Worm (Caenorhabditis elegans): Measurements from ENCODE around the gene ppk-3.

ppk-3 gene

ce11 chrX:12975595-12976089, at the start of gene ppk-3:
ppk-3 (minus strand) TSS chrX:12975645.
- TF ChIP-seq sma-9 (GFP tag; optimal IDR thresholded peaks at IDR 0.05) (peak; percentile 84), sma-9 (tag; optimal IDR thresholded peaks at IDR 0.05) (no peak), mab-5 (tag; optimal IDR thresholded peaks at IDR 0.05) (peak; percentile 51), ceh-82 (tag; optimal IDR thresholded peaks at IDR 0.05) (no peak), snpc-4 (tag; optimal IDR thresholded peaks at IDR 0.05) (peak; percentile 17), ama-1 (optimal IDR thresholded peaks at IDR 0.05) (no peak), crh-2 (tag; optimal IDR thresholded peaks at IDR 0.05) (peak; percentile 80), F13H6.1 (tag; optimal IDR thresholded peaks at IDR 0.05) (peak; percentile 73), nhr-21 (tag; optimal IDR thresholded peaks at IDR 0.05) (peak; percentile 81), sem-4 (tag; optimal IDR thresholded peaks at IDR 0.05) (peak; percentile 85), aly-2 (tag; optimal IDR thresholded peaks at IDR 0.05) (no peak), nhr-10 (tag; optimal IDR thresholded peaks at IDR 0.05) (no peak), lsy-2 (tag; optimal IDR thresholded peaks at IDR 0.05) (peak; percentile 12 to 84), nhr-25 (tag; optimal IDR thresholded peaks at IDR 0.05) (no peak), dmd-4 (tag; optimal IDR thresholded peaks at IDR 0.05) (no peak), nhr-129 (tag; optimal IDR thresholded peaks at IDR 0.05) (peak; percentile 91), lin-39 (tag; optimal IDR thresholded peaks at IDR 0.05) (no peak), blmp-1 (tag; optimal IDR thresholded peaks at IDR 0.05; ENCODE audit: insufficient read depth) (peak; percentile 34), nhr-77 (tag; optimal IDR thresholded peaks at IDR 0.05) (no peak), R02D3.7 (tag; optimal IDR thresholded peaks at IDR 0.05) (no peak), skn-1 (tag; optimal IDR thresholded peaks at IDR 0.05) (no peak), unc-55 (GFP tag; optimal IDR thresholded peaks at IDR 0.05) (peak; percentile 71), C34F6.9 (tag; optimal IDR thresholded peaks at IDR 0.05) (peak; percentile 89), egl-27 (tag; optimal IDR thresholded peaks at IDR 0.05) (peak; percentile 53), gmeb-1 (tag; optimal IDR thresholded peaks at IDR 0.05) (peak; percentile 76), ztf-1 (GFP tag; conservative IDR thresholded peaks at IDR 0.05) (no peak), lin-11 (tag; optimal IDR thresholded peaks at IDR 0.05) (peak; percentile 73), nhr-23 (tag; optimal IDR thresholded peaks at IDR 0.05) (no peak), alr-1 (tag; optimal IDR thresholded peaks at IDR 0.05) (no peak), elt-3 (tag; optimal IDR thresholded peaks at IDR 0.05) (no peak), mbf-1 (tag; optimal IDR thresholded peaks at IDR 0.05) (no peak), mdl-1 (tag; optimal IDR thresholded peaks at IDR 0.05) (peak in 1 of 2 experiments; percentile 16), fos-1 (tag; optimal IDR thresholded peaks at IDR 0.05) (peak; percentile 63), nhr-6 (tag; optimal IDR thresholded peaks at IDR 0.05) (peak; percentile 84), ztf-11 (tag; optimal IDR thresholded peaks at IDR 0.05) (no peak), unc-62 (GFP tag; optimal IDR thresholded peaks at IDR 0.05) (no peak), lin-13 (GFP tag; optimal IDR thresholded peaks at IDR 0.05) (peak; percentile 84), ztf-4 (tag; optimal IDR thresholded peaks at IDR 0.05) (peak; percentile 39), nhr-11 (tag; optimal IDR thresholded peaks at IDR 0.05) (no peak), unc-39 (tag; optimal IDR thresholded peaks at IDR 0.05) (no peak), elt-1 (tag; optimal IDR thresholded peaks at IDR 0.05) (no peak), nhr-12 (tag; optimal IDR thresholded peaks at IDR 0.05) (no peak), zag-1 (tag; optimal IDR thresholded peaks at IDR 0.05) (peak; percentile 10), ceh-16 (tag; optimal IDR thresholded peaks at IDR 0.05) (no peak), Y55F3AM.14 (GFP tag; optimal IDR thresholded peaks at IDR 0.05) (peak; percentile 10), peb-1 (tag; optimal IDR thresholded peaks at IDR 0.05) (no peak), ZK546.5 (tag; optimal IDR thresholded peaks at IDR 0.05) (no peak), nhr-237 (tag; optimal IDR thresholded peaks at IDR 0.05) (no peak), sma-3 (GFP tag; optimal IDR thresholded peaks at IDR 0.05) (peak; percentile 75)

Data from whole organism, L2 larva.